Fruit fly (Drosophila melanogaster): Measurements from ENCODE around the gene CG15385.

Gene CG15385

DNA sequence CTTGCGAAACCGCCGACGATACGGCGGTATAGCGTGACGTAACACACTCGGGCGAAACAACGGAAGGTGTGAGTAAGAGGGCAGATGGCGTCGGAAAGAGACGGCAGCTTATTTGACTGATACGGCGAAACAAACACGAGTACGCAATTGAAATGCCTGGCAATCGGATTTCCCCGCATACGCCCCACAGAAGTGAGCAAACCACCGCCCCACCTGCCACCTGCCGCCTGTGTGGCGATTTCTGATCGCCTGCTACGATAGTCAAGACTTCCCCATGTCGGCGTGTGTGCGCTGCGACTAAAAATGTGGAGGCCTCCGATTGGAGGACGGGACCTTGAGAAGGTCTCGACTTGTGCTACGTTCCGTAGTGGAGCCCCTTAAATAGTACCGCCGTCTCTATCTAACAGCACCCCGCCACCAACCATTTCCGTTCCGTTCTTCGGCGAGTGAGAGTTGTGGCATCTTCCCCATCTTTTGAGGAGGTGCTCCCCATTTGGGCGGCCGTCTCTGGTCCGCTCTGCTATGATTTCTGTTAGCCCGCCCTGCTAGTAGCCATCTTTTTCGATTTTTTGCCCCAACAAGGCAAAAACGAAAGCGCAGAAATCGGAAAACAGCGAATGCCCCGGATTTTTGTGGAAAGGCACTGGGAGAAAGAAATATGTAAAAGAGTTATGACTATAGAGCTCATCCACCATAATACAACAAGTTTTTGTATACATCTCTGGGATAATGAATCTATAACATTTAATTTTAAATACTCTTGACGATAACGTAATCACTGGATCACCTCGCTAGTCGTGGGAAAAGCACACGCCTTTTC, 13.5 kb downstream of the CG15385 start (continued):
- no peak for TF ChIP-seq inv (GFP tag; IDR thresholded peaks at IDR 0.05; ENCODE audit: partially characterized antibody)
- TF ChIP-seq pzg (GFP tag; optimal IDR thresholded peaks at IDR 0.05) = no peak
- TF ChIP-seq CG4730 (GFP tag; IDR thresholded peaks at IDR 0.05) = no peak
- peak; percentile 84 for TF ChIP-seq jing (GFP tag; optimal IDR thresholded peaks at IDR 0.05)
- no peak for TF ChIP-seq Doc2 (GFP tag; IDR thresholded peaks at IDR 0.05)
- TF ChIP-seq Fer2 (tag; optimal IDR thresholded peaks at IDR 0.05) = peak; percentile 11
- no peak for TF ChIP-seq ham (GFP tag; IDR thresholded peaks at IDR 0.05)
- TF ChIP-seq corto (GFP tag; optimal IDR thresholded peaks at IDR 0.05) = peak; percentile 96
- no peak for TF ChIP-seq lov (optimal IDR thresholded peaks at IDR 0.05)
- no peak for TF ChIP-seq lov (GFP tag; IDR thresholded peaks at IDR 0.05)
- no peak for TF ChIP-seq danr (GFP tag; IDR thresholded peaks at IDR 0.05)
- TF ChIP-seq her (GFP tag; optimal IDR thresholded peaks at IDR 0.05) = peak; percentile 84
- TF ChIP-seq caup (GFP tag; optimal IDR thresholded peaks at IDR 0.05; ENCODE audit: severe bottlenecking) = peak; percentile 75
- no peak for TF ChIP-seq CG32767 (GFP tag; IDR thresholded peaks at IDR 0.05)
- TF ChIP-seq Lhr (GFP tag; optimal IDR thresholded peaks at IDR 0.05) = peak; percentile 62
- TF ChIP-seq otp (GFP tag; IDR thresholded peaks at IDR 0.05) = no peak
- TF ChIP-seq CG9609 (GFP tag; optimal IDR thresholded peaks at IDR 0.05) = peak; percentile 89
- TF ChIP-seq Elba2 (GFP tag; optimal IDR thresholded peaks at IDR 0.05) = peak; percentile 41
- TF ChIP-seq Gug (GFP tag; IDR thresholded peaks at IDR 0.05) = peak; percentile 88
- peak; percentile 77 for TF ChIP-seq CG13775 (GFP tag; optimal IDR thresholded peaks at IDR 0.05)
- TF ChIP-seq CG7556 (GFP tag; optimal IDR thresholded peaks at IDR 0.05) = peak; percentile 86
- peak; percentile 32 for TF ChIP-seq wek (GFP tag; optimal IDR thresholded peaks at IDR 0.05)
- peak in 1 of 2 experiments; percentile 73 for TF ChIP-seq Eip74EF (GFP tag; optimal IDR thresholded peaks at IDR 0.05)
- TF ChIP-seq CG7745 (tag; optimal IDR thresholded peaks at IDR 0.05) = no peak
- TF ChIP-seq rib (GFP tag; IDR thresholded peaks at IDR 0.05) = no peak
- peak; percentile 73 for TF ChIP-seq ERR (GFP tag; optimal IDR thresholded peaks at IDR 0.05)
- TF ChIP-seq CG3838 (GFP tag; optimal IDR thresholded peaks at IDR 0.05) = peak; percentile 45
- peak; percentile 88 for TF ChIP-seq CG10209 (GFP tag; optimal IDR thresholded peaks at IDR 0.05)
- no peak for TF ChIP-seq Atf6 (GFP tag; IDR thresholded peaks at IDR 0.05)
- TF ChIP-seq CG17361 (GFP tag; IDR thresholded peaks at IDR 0.05) = no peak
- TF ChIP-seq HmgD (GFP tag; optimal IDR thresholded peaks at IDR 0.05) = peak; percentile 44
- TF ChIP-seq CG12155 (GFP tag; optimal IDR thresholded peaks at IDR 0.05) = peak; percentile 79
- peak; percentile 84 for TF ChIP-seq Hmr (GFP tag; optimal IDR thresholded peaks at IDR 0.05)
- TF ChIP-seq cwo (GFP tag; optimal IDR thresholded peaks at IDR 0.05) = peak; percentile 90
- TF ChIP-seq Antp (GFP tag; optimal IDR thresholded peaks at IDR 0.05) = peak; percentile 88
- peak; percentile 85 for TF ChIP-seq mam (GFP tag; optimal IDR thresholded peaks at IDR 0.05)
- TF ChIP-seq CG17568 (GFP tag; optimal IDR thresholded peaks at IDR 0.05) = peak; percentile 77
- TF ChIP-seq CG13624 (GFP tag; optimal IDR thresholded peaks at IDR 0.05) = peak; percentile 81
- peak; percentile 77 for TF ChIP-seq CG17802 (tag; optimal IDR thresholded peaks at IDR 0.05)
- TF ChIP-seq tup (GFP tag; optimal IDR thresholded peaks at IDR 0.05) = peak; percentile 78
- TF ChIP-seq CG3726 (GFP tag; IDR thresholded peaks at IDR 0.05) = no peak
- peak; percentile 95 for TF ChIP-seq CG1603 (tag; optimal IDR thresholded peaks at IDR 0.05)
- TF ChIP-seq sug (tag; optimal IDR thresholded peaks at IDR 0.05) = peak; percentile 94
- no peak for TF ChIP-seq Dll (GFP tag; IDR thresholded peaks at IDR 0.05; ENCODE audit: partially characterized antibody)
- no peak for TF ChIP-seq Xrp1 (GFP tag; IDR thresholded peaks at IDR 0.05)
- peak; percentile 83 for TF ChIP-seq kay (GFP tag; optimal IDR thresholded peaks at IDR 0.05)
- TF ChIP-seq crol (GFP tag; IDR thresholded peaks at IDR 0.05) = no peak
- TF ChIP-seq ssp (GFP tag; IDR thresholded peaks at IDR 0.05) = no peak
- TF ChIP-seq Jarid2 (GFP tag; optimal IDR thresholded peaks at IDR 0.05) = peak; percentile 31
